Worm (Caenorhabditis elegans) whole organism, L4 larva: ENCODE data around the gene nsph-1.1.

Experiments used
- F26F4.8 ChIP-seq: fragments of 200-800 bp; sonication (Bioruptor generic); conservative IDR thresholded peaks from 2 replicates; pipeline ENCODE4 v1.3.6; 2022; ENCODE audit warnings: missing genetic modification characterization, missing compliant biosample characterization
- F37D6.2 ChIP-seq: sonication (generic microtip); optimal IDR thresholded peaks from 2 replicates; lab custom pipeline; 2016; ENCODE audit warnings: mild to moderate bottlenecking, missing genetic modification characterization, missing compliant biosample characterization
- F49E8.2 ChIP-seq: sonication (generic microtip); optimal IDR thresholded peaks from 2 replicates; lab custom pipeline; 2016; ENCODE audit warnings: missing compliant biosample characterization, mild to moderate bottlenecking, missing genetic modification characterization, borderline replicate concordance
- R02D3.7 ChIP-seq: fragments of 150-350 bp; sonication (generic microtip); optimal IDR thresholded peaks from 3 replicates; lab custom pipeline; 2014; ENCODE audit warnings: missing biosample characterization, missing genetic modification characterization
- Y105C5A.15 ChIP-seq: fragments of 200-800 bp; sonication (Bioruptor generic); IDR thresholded peaks from 2 replicates; pipeline ENCODE4 v1.3.6; 2022; ENCODE audit warnings: missing genetic modification characterization, missing compliant biosample characterization
- Y75B8A.6 ChIP-seq: fragments of 200-800 bp; sonication (Bioruptor generic); IDR thresholded peaks from 2 replicates; pipeline ENCODE4 v1.3.6; 2022; ENCODE audit warnings: missing genetic modification reagents, missing genetic modification characterization, missing compliant biosample characterization
- aha-1 ChIP-seq: fragments of 150-350 bp; peaks from one replicate; lab custom pipeline; 2014; ENCODE audit warnings: missing biosample characterization, missing genetic modification characterization
- ama-1 ChIP-seq: fragments of 150-350 bp; optimal IDR thresholded peaks from 2 replicates; lab custom pipeline; 2014; ENCODE audit warnings: inconsistent platforms, mixed read lengths
- ceh-44 ChIP-seq: fragments of 200-800 bp; sonication (Bioruptor generic); IDR thresholded peaks from 2 replicates; pipeline ENCODE4 v1.3.6; 2022; ENCODE audit warnings: missing genetic modification reagents, missing genetic modification characterization, missing compliant biosample characterization
- ceh-62 ChIP-seq: sonication (generic microtip); optimal IDR thresholded peaks from 2 replicates; lab custom pipeline; 2017; ENCODE audit warnings: missing biosample characterization, missing genetic modification characterization
- ceh-82 ChIP-seq: sonication (generic microtip); optimal IDR thresholded peaks from 2 replicates; lab custom pipeline; 2017; ENCODE audit warnings: missing biosample characterization, missing genetic modification characterization
- ces-1 ChIP-seq: fragments of 150-350 bp; sonication (generic microtip); optimal IDR thresholded peaks from 4 replicates; lab custom pipeline; 2014; ENCODE audit warnings: missing biosample characterization, missing genetic modification reagents, missing genetic modification characterization
- cey-2 ChIP-seq: sonication (generic microtip); optimal IDR thresholded peaks from 3 replicates; lab custom pipeline; 2017; ENCODE audit warnings: missing genetic modification characterization, mild to moderate bottlenecking, missing compliant biosample characterization, antibody characterized with exemption, borderline replicate concordance; ENCODE audit not compliant: insufficient read depth
- ctbp-1 ChIP-seq: fragments of 200-800 bp; sonication (Bioruptor generic); IDR thresholded peaks from 2 replicates; pipeline ENCODE4 v1.3.6; 2022; ENCODE audit warnings: missing genetic modification reagents, missing genetic modification characterization, missing compliant biosample characterization
- daf-16 ChIP-seq, 3 experiments: sonication (generic microtip); optimal IDR thresholded peaks; 2 replicates each; lab custom pipeline; 2016 to 2017; ENCODE audit warnings: missing genetic modification characterization in 3 of 3, missing genetic modification reagents in 3 of 3, mild to moderate bottlenecking in 2 of 3, missing compliant biosample characterization in 2 of 3, missing biosample characterization in 1 of 3, moderate library complexity in 1 of 3
- dmd-6 ChIP-seq: fragments of 200-800 bp; sonication (Bioruptor generic); IDR thresholded peaks from 2 replicates; pipeline ENCODE4 v1.3.6; 2022; ENCODE audit warnings: missing genetic modification reagents, missing genetic modification characterization, missing compliant biosample characterization
- dve-1 ChIP-seq: sonication (generic microtip); optimal IDR thresholded peaks from 2 replicates; lab custom pipeline; 2017; ENCODE audit warnings: antibody characterized with exemption, mild to moderate bottlenecking, missing genetic modification characterization, missing compliant biosample characterization; ENCODE audit not compliant: insufficient read depth
- egl-27 ChIP-seq: sonication (generic microtip); optimal IDR thresholded peaks from 3 replicates; lab custom pipeline; 2017; ENCODE audit warnings: missing biosample characterization, missing genetic modification reagents, missing genetic modification characterization
- egl-43 ChIP-seq: fragments of 200-800 bp; sonication (Bioruptor generic); IDR thresholded peaks from 2 replicates; pipeline ENCODE4 v1.3.6; 2022; ENCODE audit warnings: missing genetic modification reagents, missing genetic modification characterization, missing compliant biosample characterization
- fos-1 ChIP-seq: fragments of 150-350 bp; optimal IDR thresholded peaks from 2 replicates; lab custom pipeline; 2014; ENCODE audit warnings: missing biosample characterization, missing genetic modification characterization
- gei-8 ChIP-seq: fragments of 200-800 bp; sonication (Bioruptor generic); optimal IDR thresholded peaks from 2 replicates; lab custom pipeline; 2018; ENCODE audit warnings: mild to moderate bottlenecking, missing genetic modification characterization, missing compliant biosample characterization
- hif-1 ChIP-seq, 2 experiments: sonication (generic microtip); optimal IDR thresholded peaks; 2 replicates each; lab custom pipeline; 2016 to 2017; ENCODE audit warnings: missing compliant biosample characterization in 2 of 2, missing genetic modification characterization in 2 of 2, missing genetic modification reagents in 2 of 2, missing genotype in 2 of 2, mild to moderate bottlenecking in 1 of 2
- hlh-11 ChIP-seq: fragments of 200-800 bp; sonication (Bioruptor generic); optimal IDR thresholded peaks from 2 replicates; lab custom pipeline; 2018; ENCODE audit warnings: mild to moderate bottlenecking, missing genetic modification characterization, missing compliant biosample characterization
- hlh-30 ChIP-seq: sonication (generic microtip); optimal IDR thresholded peaks from 2 replicates; lab custom pipeline; 2017; ENCODE audit warnings: antibody characterized with exemption, mild to moderate bottlenecking, missing genetic modification characterization, missing compliant biosample characterization; ENCODE audit not compliant: insufficient read depth
- lin-29 ChIP-seq: fragments of 200-800 bp; sonication (Bioruptor generic); IDR thresholded peaks from 2 replicates; pipeline ENCODE4 v1.3.6; 2022; ENCODE audit warnings: missing genetic modification reagents, missing genetic modification characterization, missing compliant biosample characterization
- lin-38 ChIP-seq: fragments of 200-800 bp; sonication (Bioruptor generic); IDR thresholded peaks from 2 replicates; pipeline ENCODE4 v1.3.6; 2022; ENCODE audit warnings: missing genetic modification reagents, missing genetic modification characterization, missing compliant biosample characterization
- lir-3 ChIP-seq: sonication (generic microtip); optimal IDR thresholded peaks from 2 replicates; lab custom pipeline; 2016; ENCODE audit warnings: mild to moderate bottlenecking, missing genetic modification characterization, missing compliant biosample characterization
- lsy-2 ChIP-seq, 2 experiments: fragments of 150-350 bp in 1 of 2; sonication (generic microtip) in 1 of 2; optimal IDR thresholded peaks; 2 replicates each; lab custom pipeline; 2014 to 2017; ENCODE audit warnings: missing biosample characterization in 2 of 2, missing genetic modification characterization in 2 of 2
- mdl-1 ChIP-seq, 2 experiments: fragments of 150-350 bp in 1 of 2; sonication (generic microtip) in 1 of 2; optimal IDR thresholded peaks; 2 replicates each; lab custom pipeline; 2014 to 2017; ENCODE audit warnings: missing biosample characterization in 2 of 2, missing genetic modification characterization in 2 of 2
- mep-1 ChIP-seq: fragments of 150-350 bp; sonication (generic microtip); optimal IDR thresholded peaks from 3 replicates; lab custom pipeline; 2014; ENCODE audit warnings: missing biosample characterization, missing genetic modification characterization
- mxl-3 ChIP-seq: fragments of 200-800 bp; sonication (Bioruptor generic); optimal IDR thresholded peaks from 2 replicates; lab custom pipeline; 2018; ENCODE audit warnings: mild to moderate bottlenecking, missing genetic modification characterization, missing compliant biosample characterization
- nhr-10 ChIP-seq: fragments of 150-350 bp; optimal IDR thresholded peaks from 2 replicates; lab custom pipeline; 2014; ENCODE audit warnings: missing biosample characterization, missing genetic modification characterization
- nhr-111 ChIP-seq: fragments of 200-800 bp; sonication (Bioruptor generic); optimal IDR thresholded peaks from 2 replicates; lab custom pipeline; 2018; ENCODE audit warnings: mild to moderate bottlenecking, missing genetic modification characterization, missing compliant biosample characterization
- nhr-25 ChIP-seq: sonication (generic microtip); optimal IDR thresholded peaks from 2 replicates; lab custom pipeline; 2017; ENCODE audit warnings: missing genetic modification characterization, mild to moderate bottlenecking, missing compliant biosample characterization, antibody characterized with exemption, moderate library complexity, borderline replicate concordance; ENCODE audit not compliant: insufficient read depth
- nhr-28 ChIP-seq: fragments of 150-350 bp; optimal IDR thresholded peaks from 2 replicates; lab custom pipeline; 2014; ENCODE audit warnings: missing biosample characterization, missing genetic modification characterization
- nhr-48 ChIP-seq: sonication (generic microtip); optimal IDR thresholded peaks from 2 replicates; lab custom pipeline; 2016; ENCODE audit warnings: mild to moderate bottlenecking, missing genetic modification characterization, missing compliant biosample characterization
- nhr-6 ChIP-seq: fragments of 150-350 bp; optimal IDR thresholded peaks from 2 replicates; lab custom pipeline; 2014; ENCODE audit warnings: missing biosample characterization, missing genetic modification characterization
- rbr-2 ChIP-seq: sonication (generic microtip); optimal IDR thresholded peaks from 2 replicates; lab custom pipeline; 2016; ENCODE audit warnings: missing genotype, missing genetic modification characterization, missing compliant biosample characterization
- saeg-2 ChIP-seq: fragments of 200-800 bp; sonication (Bioruptor generic); IDR thresholded peaks from 2 replicates; pipeline ENCODE4 v1.3.6; 2022; ENCODE audit warnings: missing genetic modification reagents, missing genetic modification characterization, missing compliant biosample characterization
- snpc-1.2 ChIP-seq: fragments of 200-800 bp; sonication (Bioruptor generic); IDR thresholded peaks from 2 replicates; pipeline ENCODE4 v1.3.6; 2022; ENCODE audit warnings: missing genetic modification reagents, missing genetic modification characterization, missing compliant biosample characterization
- tra-1 ChIP-seq: fragments of 200-800 bp; sonication (Bioruptor generic); IDR thresholded peaks from 2 replicates; pipeline ENCODE4 v1.3.6; 2022; ENCODE audit warnings: missing genetic modification reagents, missing genetic modification characterization, missing compliant biosample characterization
- unc-62 ChIP-seq, 3 experiments: fragments of 150-350 bp in 1 of 3; sonication (generic microtip); optimal IDR thresholded peaks in 2 of 3; peaks in 1 of 3; 1 replicate in 1 of 3; 2 replicates in 2 of 3; lab custom pipeline; 2014 to 2017; ENCODE audit warnings: missing biosample characterization in 3 of 3, missing genetic modification characterization in 3 of 3, missing genetic modification reagents in 3 of 3, missing genotype in 1 of 3
- zfp-2 ChIP-seq: sonication (generic microtip); optimal IDR thresholded peaks from 2 replicates; lab custom pipeline; 2016; ENCODE audit warnings: mild to moderate bottlenecking, missing genetic modification characterization, missing compliant biosample characterization
- zip-11 ChIP-seq: fragments of 200-800 bp; sonication (Bioruptor generic); IDR thresholded peaks from 2 replicates; pipeline ENCODE4 v1.3.6; 2022; ENCODE audit warnings: missing genetic modification characterization, missing compliant biosample characterization
- ztf-7 ChIP-seq: fragments of 150-350 bp; optimal IDR thresholded peaks from 2 replicates; lab custom pipeline; 2014; ENCODE audit warnings: missing biosample characterization, missing genetic modification characterization

The nsph-1.1 gene

ce11 chrII:8765131-8765530 is 1.4 kb upstream of the nsph-1.1 start:
- TF ChIP-seq dve-1 (peak; percentile 31), unc-62 (GFP tag; optimal IDR thresholded peaks at IDR 0.05 in 1 of 2; lab: Kevin White, UChicago) (no peak), unc-62 (tag; optimal IDR thresholded peaks at IDR 0.05; lab: Kevin White, UChicago) (no peak), gei-8 (GFP tag; lab: Kevin White, UChicago) (peak; percentile 27), mxl-3 (GFP tag; lab: Kevin White, UChicago) (peak; percentile 95), tra-1 (peak; percentile 58; the same call in 1 of the 2 replicates), nhr-10 (no peak), mdl-1 (tag; optimal IDR thresholded peaks at IDR 0.05; lab: Kevin White, UChicago) (peak; percentile 55 to 94), aha-1 (tag; lab: Kevin White, UChicago) (peak; percentile 70), F26F4.8 (no peak), hlh-11 (tag; lab: Kevin White, UChicago) (peak; percentile 59), dmd-6 (GFP tag; lab: Robert Waterston, UW) (peak; percentile 75), lin-38 (no peak), hlh-30 (peak; percentile 72), nhr-25 (tag; lab: Kevin White, UChicago) (peak; percentile 30), nhr-28 (peak; percentile 87), nhr-48 (tag; lab: Kevin White, UChicago) (peak; percentile 68), zfp-2 (no peak), ctbp-1 (GFP tag; lab: Robert Waterston, UW) (no peak)

ce11 chrII:8766897-8767296 is 322 bp downstream of the nsph-1.1 start, which contains the start of gene pah-1:
pah-1 (minus strand) TSS chrII:8766997.
- TF ChIP-seq rbr-2 (tag; lab: Kevin White, UChicago) (no peak), unc-62 (GFP tag; optimal IDR thresholded peaks at IDR 0.05 in 1 of 2; lab: Kevin White, UChicago) (no peak), unc-62 (tag; optimal IDR thresholded peaks at IDR 0.05; lab: Kevin White, UChicago) (no peak), ces-1 (GFP tag; lab: Kevin White, UChicago) (no peak), R02D3.7 (tag; lab: Kevin White, UChicago) (no peak), zip-11 (GFP tag; lab: Robert Waterston, UW) (no peak), nhr-111 (no peak), Y75B8A.6 (GFP tag; lab: Robert Waterston, UW) (no peak), fos-1 (no peak), cey-2 (tag; lab: Kevin White, UChicago) (no peak)

- peak; percentile 20 for TF ChIP-seq hlh-11 (tag; lab: Kevin White, UChicago)
- TF ChIP-seq snpc-1.2 (GFP tag; lab: Robert Waterston, UW): no peak
- no peak for TF ChIP-seq cey-2 (tag; lab: Kevin White, UChicago)
- no peak for TF ChIP-seq saeg-2 (GFP tag; lab: Robert Waterston, UW)
- TF ChIP-seq F49E8.2 (tag; lab: Kevin White, UChicago): no peak
- TF ChIP-seq nhr-6 (tag; lab: Kevin White, UChicago): no peak
- no peak for TF ChIP-seq lir-3 (tag; lab: Kevin White, UChicago)
- no peak for TF ChIP-seq mdl-1 (tag; optimal IDR thresholded peaks at IDR 0.05; lab: Kevin White, UChicago)
- peak in 1 of 2 experiments; percentile 32 for TF ChIP-seq lsy-2 (tag; optimal IDR thresholded peaks at IDR 0.05; lab: Kevin White, UChicago)
- TF ChIP-seq daf-16 (GFP tag; optimal IDR thresholded peaks at IDR 0.05; lab: Kevin White, UChicago): no peak
- TF ChIP-seq daf-16 (tag; optimal IDR thresholded peaks at IDR 0.05; lab: Kevin White, UChicago): peak; percentile 11
- TF ChIP-seq mep-1 (tag; lab: Kevin White, UChicago): peak; percentile 48
- TF ChIP-seq Y105C5A.15: no peak
- no peak for TF ChIP-seq hif-1 (tag; optimal IDR thresholded peaks at IDR 0.05; lab: Kevin White, UChicago)
- no peak for TF ChIP-seq F37D6.2 (tag; lab: Kevin White, UChicago)
- TF ChIP-seq egl-27 (tag; lab: Kevin White, UChicago): no peak
- peak; percentile 1 for TF ChIP-seq rbr-2 (tag; lab: Kevin White, UChicago)
- no peak for TF ChIP-seq ceh-62 (tag; lab: Kevin White, UChicago)
- TF ChIP-seq dve-1: peak; percentile 25
- no peak for TF ChIP-seq nhr-10
- TF ChIP-seq lin-29: no peak
- TF ChIP-seq hlh-30: peak; percentile 30
- no peak for TF ChIP-seq ztf-7
- no peak for TF ChIP-seq ces-1 (GFP tag; lab: Kevin White, UChicago)
- no peak for TF ChIP-seq ceh-44 (GFP tag; lab: Robert Waterston, UW)
- TF ChIP-seq tra-1: no peak
- TF ChIP-seq nhr-25 (tag; lab: Kevin White, UChicago): no peak
- TF ChIP-seq ama-1 (lab: Kevin White, UChicago): no peak
- TF ChIP-seq ceh-82: no peak
- TF ChIP-seq egl-43 (GFP tag; lab: Robert Waterston, UW): no peak
- no peak for TF ChIP-seq F26F4.8
Measured at ce11 chrII:8769375-8769774, 2.8 kb downstream of the nsph-1.1 start.
